Fruit fly (Drosophila melanogaster) S2 (cell line): ENCODE data around the gene CG6729.

Experiments used
- CG8478 ChIP-seq: fragments of >200 bp; optimal IDR thresholded peaks from 2 replicates; lab custom pipeline; 2018
- CTCF ChIP-seq, 2 experiments: fragments of >200 bp; optimal IDR thresholded peaks; 2 replicates each; lab custom pipeline; 2018

DNA sequence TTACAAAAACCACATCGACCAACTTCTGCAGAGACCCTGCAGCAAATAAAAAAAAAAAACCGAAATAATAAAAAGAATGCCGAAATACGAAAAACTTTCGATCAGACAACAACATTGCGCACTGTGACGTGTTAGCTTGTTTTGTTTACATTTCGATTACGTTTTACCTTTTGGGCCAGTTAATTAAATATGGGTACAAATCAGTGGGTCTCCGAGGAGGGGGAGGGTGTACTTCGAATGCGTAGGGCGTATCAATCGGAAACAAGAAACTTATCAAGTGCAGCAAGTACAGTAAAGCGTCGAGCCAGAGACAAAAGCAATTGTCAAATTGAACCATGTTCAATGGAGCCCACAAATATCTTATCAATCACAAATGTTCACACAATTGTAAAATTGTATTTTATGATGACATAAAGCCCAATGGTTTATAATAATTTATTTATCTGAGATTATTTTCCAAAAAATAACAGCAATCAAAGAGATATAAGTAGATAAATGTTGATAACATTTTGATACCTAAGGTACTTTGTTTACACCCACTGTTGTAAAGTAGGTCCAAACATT, 42.2 kb downstream of the CG6729 start, which contains the start of gene Lip1:
- TF ChIP-seq CG8478 (lab: Kevin White, UChicago) (no peak), CTCF (optimal IDR thresholded peaks at IDR 0.05; lab: Kevin White, UChicago) (no peak)
